Fruit fly (Drosophila melanogaster): ENCODE results near the gene TotE.

Gene TotE

dm6 chr2L:19872109-19872508 lies 41.2 kb downstream of the TotE start:
- TF ChIP-seq CG8478 (optimal IDR thresholded peaks at IDR 0.05), result no peak
- no peak for TF ChIP-seq pan (optimal IDR thresholded peaks at IDR 0.05)
- TF ChIP-seq EcR (GFP tag; optimal IDR thresholded peaks at IDR 0.05), result no peak
- no peak for TF ChIP-seq psq (optimal IDR thresholded peaks at IDR 0.05)
- no peak for TF ChIP-seq Dll (optimal IDR thresholded peaks at IDR 0.05)
- no peak for TF ChIP-seq usp (GFP tag; optimal IDR thresholded peaks at IDR 0.05)

dm6 chr2L:19869937-19870336 lies 43.4 kb downstream of the TotE start:
- TF ChIP-seq CG8478 (optimal IDR thresholded peaks at IDR 0.05), result no peak
- no peak for TF ChIP-seq usp (GFP tag; optimal IDR thresholded peaks at IDR 0.05)
- no peak for TF ChIP-seq EcR (GFP tag; optimal IDR thresholded peaks at IDR 0.05)
- no peak for TF ChIP-seq Dll (optimal IDR thresholded peaks at IDR 0.05)
- peak; percentile 73 for TF ChIP-seq pan (optimal IDR thresholded peaks at IDR 0.05)
- TF ChIP-seq psq (optimal IDR thresholded peaks at IDR 0.05), result no peak

dm6 chr2L:19869463-19869862 lies 43.9 kb downstream of the TotE start:
- TF ChIP-seq EcR (GFP tag; optimal IDR thresholded peaks at IDR 0.05), result peak in 1 of 2 experiments; percentile 14
- TF ChIP-seq usp (GFP tag; optimal IDR thresholded peaks at IDR 0.05), result no peak

- TF ChIP-seq Dll (optimal IDR thresholded peaks at IDR 0.05) (no peak), CG8478 (optimal IDR thresholded peaks at IDR 0.05) (no peak), psq (optimal IDR thresholded peaks at IDR 0.05) (no peak), EcR (GFP tag; optimal IDR thresholded peaks at IDR 0.05) (no peak), usp (GFP tag; optimal IDR thresholded peaks at IDR 0.05) (no peak), pan (optimal IDR thresholded peaks at IDR 0.05) (no peak)
Observed at dm6 chr2L:19866540-19867318, 46.6 kb downstream of the TotE start.

- TF ChIP-seq pan (optimal IDR thresholded peaks at IDR 0.05) (no peak), psq (optimal IDR thresholded peaks at IDR 0.05) (no peak), CG8478 (optimal IDR thresholded peaks at IDR 0.05) (no peak), Dll (optimal IDR thresholded peaks at IDR 0.05) (no peak), EcR (GFP tag; optimal IDR thresholded peaks at IDR 0.05) (no peak), usp (GFP tag; optimal IDR thresholded peaks at IDR 0.05) (no peak)
Observed at dm6 chr2L:19865539-19866068, 47.7 kb downstream of the TotE start.

All from whole organism.